Worm (Caenorhabditis elegans): ENCODE data around the gene kqt-3.

ce11 chrII:13673605-13674193 lies 22.4 kb upstream of the kqt-3 start:
- no peak for TF ChIP-seq tbx-37 (GFP tag; conservative IDR thresholded peaks at IDR 0.05)
- no peak for TF ChIP-seq B0310.2 (tag; optimal IDR thresholded peaks at IDR 0.05)
- TF ChIP-seq scrt-1 (GFP tag; IDR thresholded peaks at IDR 0.05) = no peak
- TF ChIP-seq flt-1 (GFP tag; IDR thresholded peaks at IDR 0.05) = no peak
- no peak for TF ChIP-seq ama-1 (optimal IDR thresholded peaks at IDR 0.05)
- TF ChIP-seq tbx-11 (GFP tag; IDR thresholded peaks at IDR 0.05) = no peak
- TF ChIP-seq ets-7 (tag; optimal IDR thresholded peaks at IDR 0.05) = no peak
- TF ChIP-seq F13C5.2 (tag; optimal IDR thresholded peaks at IDR 0.05) = no peak

All from whole organism, early embryonic.